Fruit fly (Drosophila melanogaster): Measurements from ENCODE around the gene CG34382.

CG34382 gene

DNA sequence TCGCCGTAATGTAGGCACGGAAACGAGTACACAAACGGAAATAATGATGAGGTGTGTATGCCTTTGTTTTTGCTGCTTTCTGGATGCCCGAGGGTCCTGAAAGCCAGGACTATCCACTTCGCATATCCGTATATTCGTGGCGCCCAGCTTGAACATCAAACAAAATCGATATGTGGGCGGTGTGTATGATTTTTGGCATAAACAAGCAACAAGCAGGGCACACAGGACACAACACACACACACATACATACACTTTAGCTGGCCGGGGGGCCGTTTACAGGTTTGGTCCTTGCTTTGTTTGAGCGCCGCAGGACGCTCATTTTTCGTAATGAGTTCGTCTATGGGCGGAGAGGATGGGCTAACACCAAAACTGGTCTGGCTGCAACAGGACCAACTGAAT is 26.2 kb downstream of the CG34382 start:
- TF ChIP-seq acj6 (GFP tag; optimal IDR thresholded peaks at IDR 0.05) = no peak
- no peak for TF ChIP-seq fd85E (GFP tag; optimal IDR thresholded peaks at IDR 0.05)
- no peak for TF ChIP-seq CG8119 (GFP tag; IDR thresholded peaks at IDR 0.05)
- TF ChIP-seq achi (GFP tag; optimal IDR thresholded peaks at IDR 0.05) = no peak
- no peak for TF ChIP-seq CG11762 (GFP tag; optimal IDR thresholded peaks at IDR 0.05; ENCODE audit: insufficient read depth)
- TF ChIP-seq Blimp-1 (GFP tag; optimal IDR thresholded peaks at IDR 0.05) = no peak
- no peak for TF ChIP-seq CG6808 (GFP tag; optimal IDR thresholded peaks at IDR 0.05)
- no peak for TF ChIP-seq spab (GFP tag; optimal IDR thresholded peaks at IDR 0.05)
- TF ChIP-seq vri (GFP tag; optimal IDR thresholded peaks at IDR 0.05) = no peak

DNA sequence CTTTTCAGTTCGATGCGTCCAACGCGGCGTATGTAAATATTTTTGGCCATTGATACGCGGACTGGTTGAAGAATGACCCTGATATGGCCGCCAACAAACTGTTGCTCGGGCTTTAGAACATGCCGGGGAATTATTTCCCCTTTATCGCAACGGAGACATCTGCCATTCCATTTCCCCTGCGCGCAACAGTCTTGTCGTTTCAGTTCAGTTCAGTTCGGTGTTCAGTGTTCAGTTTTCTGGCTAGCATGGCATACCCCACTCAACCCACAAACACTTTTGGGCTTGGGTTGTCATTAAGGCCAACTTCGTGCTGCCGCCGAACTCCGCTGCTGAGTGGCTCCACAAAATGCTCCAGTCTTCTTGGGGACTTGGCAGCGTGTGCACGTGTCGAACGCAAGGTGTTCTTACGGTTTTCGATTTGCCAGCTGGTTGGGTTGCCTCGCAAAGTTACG is 29.0 kb downstream of the CG34382 start, which contains the start of gene bma:
bma (plus strand) TSS at position 402 of the 452 bp plus-strand sequence.
- TF ChIP-seq CG7368 (GFP tag; optimal IDR thresholded peaks at IDR 0.05) (no peak), Sox15 (GFP tag; optimal IDR thresholded peaks at IDR 0.05) (no peak), Lpt (GFP tag; optimal IDR thresholded peaks at IDR 0.05) (no peak), CG6854 (GFP tag; optimal IDR thresholded peaks at IDR 0.05) (no peak), Ets96B (tag; optimal IDR thresholded peaks at IDR 0.05) (no peak), CG3032 (tag; optimal IDR thresholded peaks at IDR 0.05) (no peak), CG34406 (GFP tag; optimal IDR thresholded peaks at IDR 0.05) (no peak), CG31627 (GFP tag; optimal IDR thresholded peaks at IDR 0.05) (no peak), eg (GFP tag; IDR thresholded peaks at IDR 0.05) (no peak), Sox102F (GFP tag; optimal IDR thresholded peaks at IDR 0.05) (no peak), CG11762 (GFP tag; optimal IDR thresholded peaks at IDR 0.05; ENCODE audit: insufficient read depth) (no peak), CG8319 (GFP tag; optimal IDR thresholded peaks at IDR 0.05) (no peak), CG11902 (GFP tag; optimal IDR thresholded peaks at IDR 0.05) (no peak), CG15336 (GFP tag; IDR thresholded peaks at IDR 0.05) (no peak), salr (GFP tag; optimal IDR thresholded peaks at IDR 0.05) (no peak), Eip78C (GFP tag) (no peak), fd59A (GFP tag; optimal IDR thresholded peaks at IDR 0.05) (no peak), CG6808 (GFP tag; optimal IDR thresholded peaks at IDR 0.05) (no peak)

DNA sequence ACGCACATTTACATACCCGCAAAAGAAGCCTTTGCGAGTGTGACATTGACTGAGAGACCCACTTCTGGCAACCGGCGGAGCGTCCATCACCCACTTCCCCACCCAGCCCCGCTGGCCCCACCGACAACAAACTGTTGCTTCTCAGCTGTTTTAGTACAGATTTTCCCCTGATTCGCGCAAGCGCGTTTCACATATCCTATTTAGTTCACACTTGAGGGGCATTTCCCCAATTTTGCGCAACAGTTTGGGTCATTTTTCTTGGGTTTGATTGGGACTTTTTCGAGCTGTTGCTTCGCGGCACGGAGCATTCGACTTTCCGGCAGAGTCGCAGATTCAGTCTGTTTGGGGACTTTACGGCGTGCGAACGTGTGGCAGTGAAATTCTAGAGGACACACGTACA is 48.4 kb downstream of the CG34382 start:
- no peak for TF ChIP-seq CG11762 (GFP tag; optimal IDR thresholded peaks at IDR 0.05; ENCODE audit: insufficient read depth)

Data from whole organism, prepupa.